Worm (Caenorhabditis elegans) whole organism, late embryonic: Measurements from ENCODE around the gene cki-1.
A peak's percentile ranks its signal among the peaks of the same experiment; 100 is the strongest.

Source experiments
- F13H6.1 ChIP-seq: sonication (generic microtip); optimal IDR thresholded peaks from 2 replicates; lab custom pipeline; 2016; ENCODE audit warnings: missing genetic modification characterization, missing compliant biosample characterization
- K02D7.2 ChIP-seq: sonication (generic microtip); optimal IDR thresholded peaks from 2 replicates; lab custom pipeline; 2017; ENCODE audit warnings: mild to moderate bottlenecking, missing genetic modification characterization, missing compliant biosample characterization
- T23F11.4 ChIP-seq: fragments of 200-800 bp; sonication (Bioruptor generic); optimal IDR thresholded peaks from 2 replicates; lab custom pipeline; 2018; ENCODE audit warnings: mild to moderate bottlenecking, missing genetic modification characterization, missing compliant biosample characterization
- Y22D7AL.16 ChIP-seq: sonication (generic microtip); optimal IDR thresholded peaks from 2 replicates; lab custom pipeline; 2016; ENCODE audit warnings: missing genetic modification characterization, missing compliant biosample characterization
- ama-1 ChIP-seq: fragments of 150-350 bp; optimal IDR thresholded peaks from 2 replicates; lab custom pipeline; 2014
- ceh-2 ChIP-seq: sonication (generic microtip); optimal IDR thresholded peaks from 2 replicates; lab custom pipeline; 2016; ENCODE audit warnings: missing genotype, missing genetic modification characterization, missing compliant biosample characterization
- ceh-24 ChIP-seq: sonication (generic microtip); optimal IDR thresholded peaks from 2 replicates; lab custom pipeline; 2016; ENCODE audit warnings: mild to moderate bottlenecking, missing genetic modification characterization, missing compliant biosample characterization
- ceh-31 ChIP-seq: sonication (generic microtip); optimal IDR thresholded peaks from 2 replicates; lab custom pipeline; 2016; ENCODE audit warnings: missing genetic modification characterization, missing compliant biosample characterization
- ceh-45 ChIP-seq: fragments of 200-800 bp; sonication (Bioruptor generic); IDR thresholded peaks from 2 replicates; pipeline ENCODE4 v1.3.6; 2022; ENCODE audit warnings: missing genetic modification reagents, missing genetic modification characterization, missing compliant biosample characterization
- ceh-9 ChIP-seq: sonication (generic microtip); optimal IDR thresholded peaks from 2 replicates; lab custom pipeline; 2016; ENCODE audit warnings: mild to moderate bottlenecking, missing genetic modification characterization, inconsistent platforms, missing compliant biosample characterization
- dmd-4 ChIP-seq: sonication (generic microtip); optimal IDR thresholded peaks from 2 replicates; lab custom pipeline; 2016; ENCODE audit warnings: borderline replicate concordance, missing genetic modification characterization, missing compliant biosample characterization
- dve-1 ChIP-seq: sonication (generic microtip); optimal IDR thresholded peaks from 2 replicates; lab custom pipeline; 2017; ENCODE audit warnings: antibody characterized with exemption, mild to moderate bottlenecking, missing genetic modification characterization, missing compliant biosample characterization
- elt-2 ChIP-seq: sonication (generic microtip); optimal IDR thresholded peaks from 2 replicates; lab custom pipeline; 2016; ENCODE audit warnings: missing genetic modification reagents, missing genetic modification characterization, missing compliant biosample characterization
- fkh-10 ChIP-seq: fragments of 150-350 bp; optimal IDR thresholded peaks from 2 replicates; lab custom pipeline; 2014; ENCODE audit warnings: missing biosample characterization, missing genetic modification reagents, missing genetic modification characterization
- hlh-15 ChIP-seq: sonication (generic microtip); optimal IDR thresholded peaks from 2 replicates; lab custom pipeline; 2016; ENCODE audit warnings: missing genetic modification characterization, missing compliant biosample characterization
- hlh-30 ChIP-seq: sonication (generic microtip); optimal IDR thresholded peaks from 2 replicates; lab custom pipeline; 2017; ENCODE audit warnings: antibody characterized with exemption, missing genetic modification characterization, missing compliant biosample characterization; ENCODE audit not compliant: insufficient read depth
- hlh-6 ChIP-seq: sonication (generic microtip); optimal IDR thresholded peaks from 2 replicates; lab custom pipeline; 2016; ENCODE audit warnings: missing genotype, missing genetic modification characterization, missing compliant biosample characterization
- hlh-8 ChIP-seq: sonication (generic microtip); optimal IDR thresholded peaks from 2 replicates; lab custom pipeline; 2016; ENCODE audit warnings: missing genotype, missing genetic modification characterization, missing compliant biosample characterization
- lin-11 ChIP-seq: fragments of 200-800 bp; sonication (Bioruptor generic); optimal IDR thresholded peaks from 2 replicates; lab custom pipeline; 2018; ENCODE audit warnings: mild to moderate bottlenecking, missing genetic modification characterization, missing compliant biosample characterization
- nhr-232 ChIP-seq: sonication (generic microtip); optimal IDR thresholded peaks from 2 replicates; lab custom pipeline; 2016; ENCODE audit warnings: missing genetic modification characterization, missing compliant biosample characterization
- npax-4 ChIP-seq: sonication (generic microtip); optimal IDR thresholded peaks from 2 replicates; lab custom pipeline; 2016; ENCODE audit warnings: missing genetic modification characterization, missing compliant biosample characterization
- pax-1 ChIP-seq: fragments of 150-350 bp; optimal IDR thresholded peaks from 2 replicates; lab custom pipeline; 2014; ENCODE audit warnings: missing biosample characterization, missing genetic modification characterization
- pha-2 ChIP-seq: sonication (generic microtip); optimal IDR thresholded peaks from 2 replicates; lab custom pipeline; 2017; ENCODE audit warnings: mild to moderate bottlenecking, missing genetic modification characterization, missing compliant biosample characterization
- pqm-1 ChIP-seq: sonication (generic microtip); optimal IDR thresholded peaks from 2 replicates; lab custom pipeline; 2016; ENCODE audit warnings: missing genetic modification characterization, missing compliant biosample characterization
- rnt-1 ChIP-seq: sonication (generic microtip); optimal IDR thresholded peaks from 2 replicates; lab custom pipeline; 2016; ENCODE audit warnings: missing genetic modification characterization, missing compliant biosample characterization
- sox-4 ChIP-seq: sonication (generic microtip); optimal IDR thresholded peaks from 2 replicates; lab custom pipeline; 2017; ENCODE audit warnings: mild to moderate bottlenecking, missing genetic modification characterization, inconsistent platforms, missing compliant biosample characterization
- tbx-2 ChIP-seq: sonication (generic microtip); optimal IDR thresholded peaks from 2 replicates; lab custom pipeline; 2016; ENCODE audit warnings: missing genetic modification characterization, missing compliant biosample characterization
- zip-5 ChIP-seq: sonication (generic microtip); optimal IDR thresholded peaks from 2 replicates; lab custom pipeline; 2016; ENCODE audit warnings: missing genetic modification characterization, missing compliant biosample characterization
- ztf-16 ChIP-seq: sonication (generic microtip); optimal IDR thresholded peaks from 2 replicates; lab custom pipeline; 2017; ENCODE audit warnings: missing genetic modification characterization, missing compliant biosample characterization

Gene cki-1

ce11 chrII:7819359-7819758 lies 8.3 kb downstream of the cki-1 start:
- peak; percentile 91 for TF ChIP-seq elt-2
- no peak for TF ChIP-seq pha-2

- TF ChIP-seq npax-4 (tag; lab: Kevin White, UChicago) (no peak), zip-5 (tag; lab: Kevin White, UChicago) (no peak), rnt-1 (tag; lab: Kevin White, UChicago) (no peak), hlh-15 (tag; lab: Kevin White, UChicago) (no peak), ceh-45 (GFP tag; lab: Robert Waterston, UW) (no peak)
Measured at ce11 chrII:7822454-7822853, 11.4 kb downstream of the cki-1 start, which contains the start of gene irld-47. TSS of gene irld-47 (minus strand) at chrII:7822554.

ce11 chrII:7825107-7825506 lies 14.1 kb downstream of the cki-1 start, which contains the start of gene srw-62:
TSS of gene srw-62 (plus strand) at chrII:7825407.
- no peak for TF ChIP-seq rnt-1 (tag; lab: Kevin White, UChicago)
- TF ChIP-seq ztf-16 (tag; lab: Kevin White, UChicago) = no peak
- no peak for TF ChIP-seq hlh-6 (tag; lab: Kevin White, UChicago)
- TF ChIP-seq lin-11 (tag; lab: Kevin White, UChicago) = no peak

- TF ChIP-seq F13H6.1 (tag; lab: Kevin White, UChicago) = no peak
- TF ChIP-seq elt-2 = peak; percentile 93
Measured at ce11 chrII:7827883-7828282, 16.8 kb downstream of the cki-1 start.

ce11 chrII:7829616-7830015 lies 18.6 kb downstream of the cki-1 start:
- TF ChIP-seq dmd-4 (tag; lab: Kevin White, UChicago) = no peak

ce11 chrII:7832054-7832453 lies 21.0 kb downstream of the cki-1 start, which contains the start of gene T09A5.14:
TSS of gene T09A5.14 (plus strand) at chrII:7832354.
- TF ChIP-seq dve-1 = no peak
- no peak for TF ChIP-seq tbx-2 (tag; lab: Kevin White, UChicago)
- no peak for TF ChIP-seq ceh-24 (tag; lab: Kevin White, UChicago)
- TF ChIP-seq K02D7.2 (tag; lab: Kevin White, UChicago) = no peak
- no peak for TF ChIP-seq nhr-232 (tag; lab: Kevin White, UChicago)
- no peak for TF ChIP-seq Y22D7AL.16
- no peak for TF ChIP-seq hlh-30 (tag; lab: Kevin White, UChicago)
- no peak for TF ChIP-seq ceh-9 (tag; lab: Kevin White, UChicago)
- no peak for TF ChIP-seq T23F11.4 (GFP tag; lab: Kevin White, UChicago)
- no peak for TF ChIP-seq pqm-1
- TF ChIP-seq pax-1 (tag; lab: Kevin White, UChicago) = no peak
- TF ChIP-seq ama-1 (lab: Kevin White, UChicago) = no peak

ce11 chrII:7835314-7835713 lies 24.3 kb downstream of the cki-1 start, which contains the start of gene cex-2:
TSS of gene cex-2 (minus strand) at chrII:7835414.
- no peak for TF ChIP-seq npax-4 (tag; lab: Kevin White, UChicago)
- no peak for TF ChIP-seq elt-2
- no peak for TF ChIP-seq ztf-16 (tag; lab: Kevin White, UChicago)
- no peak for TF ChIP-seq fkh-10 (GFP tag; lab: Kevin White, UChicago)
- TF ChIP-seq ceh-2 (tag; lab: Kevin White, UChicago) = no peak
- TF ChIP-seq hlh-8 (tag; lab: Kevin White, UChicago) = no peak
- no peak for TF ChIP-seq sox-4 (tag; lab: Kevin White, UChicago)
- TF ChIP-seq ceh-31 (tag; lab: Kevin White, UChicago) = no peak
